Fruit fly (Drosophila melanogaster): ENCODE data around the gene CoRest.

Gene CoRest

dm6 chrX:19497782-19498440, 23.8 kb upstream of the CoRest start:
- TF ChIP-seq Myc (optimal IDR thresholded peaks at IDR 0.05) = no peak
- TF ChIP-seq h (optimal IDR thresholded peaks at IDR 0.05) = no peak
- no peak for TF ChIP-seq psq (optimal IDR thresholded peaks at IDR 0.05)
- TF ChIP-seq insv (optimal IDR thresholded peaks at IDR 0.05) = no peak
- no peak for TF ChIP-seq Sin3A (optimal IDR thresholded peaks at IDR 0.05)
- no peak for TF ChIP-seq ttk (optimal IDR thresholded peaks at IDR 0.05)

- TF ChIP-seq psq (optimal IDR thresholded peaks at IDR 0.05) = no peak
- no peak for TF ChIP-seq insv (optimal IDR thresholded peaks at IDR 0.05)
- TF ChIP-seq Sin3A (optimal IDR thresholded peaks at IDR 0.05) = no peak
- no peak for TF ChIP-seq h (optimal IDR thresholded peaks at IDR 0.05)
- no peak for TF ChIP-seq Myc (optimal IDR thresholded peaks at IDR 0.05)
- TF ChIP-seq ttk (optimal IDR thresholded peaks at IDR 0.05) = no peak
Observed at dm6 chrX:19498755-19499321, 22.9 kb upstream of the CoRest start.

dm6 chrX:19501274-19501673, 20.5 kb upstream of the CoRest start:
- TF ChIP-seq insv (optimal IDR thresholded peaks at IDR 0.05) (no peak), psq (optimal IDR thresholded peaks at IDR 0.05) (no peak), ttk (optimal IDR thresholded peaks at IDR 0.05) (no peak), h (optimal IDR thresholded peaks at IDR 0.05) (no peak), Myc (optimal IDR thresholded peaks at IDR 0.05) (no peak), Sin3A (optimal IDR thresholded peaks at IDR 0.05) (no peak)

- TF ChIP-seq h (optimal IDR thresholded peaks at IDR 0.05) = no peak
- no peak for TF ChIP-seq Myc (optimal IDR thresholded peaks at IDR 0.05)
- TF ChIP-seq psq (optimal IDR thresholded peaks at IDR 0.05) = no peak
- no peak for TF ChIP-seq insv (optimal IDR thresholded peaks at IDR 0.05)
- TF ChIP-seq Sin3A (optimal IDR thresholded peaks at IDR 0.05) = no peak
- TF ChIP-seq ttk (optimal IDR thresholded peaks at IDR 0.05) = no peak
Observed at dm6 chrX:19504170-19504765, 17.5 kb upstream of the CoRest start.

- TF ChIP-seq Myc (optimal IDR thresholded peaks at IDR 0.05) (no peak), psq (optimal IDR thresholded peaks at IDR 0.05) (peak; percentile 34), h (optimal IDR thresholded peaks at IDR 0.05) (no peak), insv (optimal IDR thresholded peaks at IDR 0.05) (no peak), Sin3A (optimal IDR thresholded peaks at IDR 0.05) (no peak), ttk (optimal IDR thresholded peaks at IDR 0.05) (no peak)
Observed at dm6 chrX:19505334-19506185, 16.2 kb upstream of the CoRest start.

dm6 chrX:19510204-19510603, 11.5 kb upstream of the CoRest start:
- TF ChIP-seq psq (optimal IDR thresholded peaks at IDR 0.05) = no peak

- no peak for TF ChIP-seq h (optimal IDR thresholded peaks at IDR 0.05)
- TF ChIP-seq ttk (optimal IDR thresholded peaks at IDR 0.05) = no peak
- TF ChIP-seq Myc (optimal IDR thresholded peaks at IDR 0.05) = no peak
- no peak for TF ChIP-seq psq (optimal IDR thresholded peaks at IDR 0.05)
- TF ChIP-seq insv (optimal IDR thresholded peaks at IDR 0.05) = no peak
- no peak for TF ChIP-seq Sin3A (optimal IDR thresholded peaks at IDR 0.05)
Observed at dm6 chrX:19520376-19520775, 1.4 kb upstream of the CoRest start.

dm6 chrX:19520888-19521287, 841 bp upstream of the CoRest start:
- no peak for TF ChIP-seq psq (optimal IDR thresholded peaks at IDR 0.05)

dm6 chrX:19522597-19522996, 868 bp downstream of the CoRest start:
- TF ChIP-seq ttk (optimal IDR thresholded peaks at IDR 0.05) (no peak), insv (optimal IDR thresholded peaks at IDR 0.05) (no peak), Sin3A (optimal IDR thresholded peaks at IDR 0.05) (no peak), psq (optimal IDR thresholded peaks at IDR 0.05) (no peak), Myc (optimal IDR thresholded peaks at IDR 0.05) (no peak)

- TF ChIP-seq Sin3A (optimal IDR thresholded peaks at IDR 0.05) (no peak), psq (optimal IDR thresholded peaks at IDR 0.05) (no peak), h (optimal IDR thresholded peaks at IDR 0.05) (no peak), Myc (optimal IDR thresholded peaks at IDR 0.05) (no peak), ttk (optimal IDR thresholded peaks at IDR 0.05) (no peak), insv (optimal IDR thresholded peaks at IDR 0.05) (no peak)
Observed at dm6 chrX:19531642-19532041, 9.9 kb downstream of the CoRest start, which contains the start of gene CG12231. Gene CG12231 (minus strand): TSS chrX:19531742.

- TF ChIP-seq psq (optimal IDR thresholded peaks at IDR 0.05) = no peak
- no peak for TF ChIP-seq insv (optimal IDR thresholded peaks at IDR 0.05)
- no peak for TF ChIP-seq Myc (optimal IDR thresholded peaks at IDR 0.05)
- TF ChIP-seq h (optimal IDR thresholded peaks at IDR 0.05) = no peak
Observed at dm6 chrX:19535394-19535793, 13.7 kb downstream of the CoRest start.

dm6 chrX:19545865-19546657, 24.3 kb downstream of the CoRest start:
- TF ChIP-seq Sin3A (optimal IDR thresholded peaks at IDR 0.05) (no peak), h (optimal IDR thresholded peaks at IDR 0.05) (no peak), Myc (optimal IDR thresholded peaks at IDR 0.05) (no peak), ttk (optimal IDR thresholded peaks at IDR 0.05) (no peak), insv (optimal IDR thresholded peaks at IDR 0.05) (no peak), psq (optimal IDR thresholded peaks at IDR 0.05) (no peak)
